Fruit fly (Drosophila melanogaster): Measurements from ENCODE around the gene Prp5.

The Prp5 gene

DNA sequence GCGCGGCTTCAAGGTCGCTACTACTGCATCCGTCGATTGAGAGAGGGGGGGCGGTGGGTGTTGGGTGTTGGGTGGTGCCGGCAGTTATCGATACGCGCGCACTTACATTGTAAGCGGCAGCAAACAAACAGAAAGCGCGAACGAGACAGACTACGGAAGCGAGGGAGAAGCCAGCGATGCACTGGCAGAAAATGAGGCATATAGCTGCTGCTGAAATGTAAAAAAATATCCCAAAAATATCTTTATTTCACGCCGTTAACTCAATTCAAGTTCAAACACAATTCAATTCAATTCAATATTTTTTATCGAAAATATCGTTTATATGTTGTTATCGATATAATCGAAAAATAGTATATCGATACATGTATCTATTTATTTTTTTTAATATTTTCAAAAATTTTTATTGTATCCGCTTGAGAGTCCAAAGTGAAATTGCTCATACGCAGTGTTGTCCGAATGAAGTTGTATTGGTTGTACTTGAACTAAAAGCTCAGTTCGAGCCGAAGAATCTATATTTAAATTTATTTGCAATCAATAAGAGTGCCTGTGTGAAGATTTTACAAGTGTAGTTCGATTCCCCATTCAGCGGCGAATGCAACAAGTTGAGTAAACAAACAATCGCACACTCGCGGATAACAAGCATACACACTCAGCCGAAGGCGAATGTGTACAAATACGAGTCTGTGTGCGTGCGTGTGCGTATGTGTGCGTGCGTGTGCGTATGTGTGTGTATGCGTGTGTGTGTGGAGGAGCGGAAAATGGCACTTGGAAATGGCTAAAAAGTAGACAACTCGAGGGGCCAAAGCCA, 32.7 kb upstream of the Prp5 start (continued):
- peak; percentile 74 for TF ChIP-seq OdsH (GFP tag; optimal IDR thresholded peaks at IDR 0.05)
- peak; percentile 57 for TF ChIP-seq CG10631 (GFP tag; optimal IDR thresholded peaks at IDR 0.05)
- peak; percentile 71 for TF ChIP-seq CG6276 (GFP tag; optimal IDR thresholded peaks at IDR 0.05)
- peak; percentile 62 for TF ChIP-seq CG8632 (GFP tag; optimal IDR thresholded peaks at IDR 0.05)
- TF ChIP-seq Eip93F (GFP tag; optimal IDR thresholded peaks at IDR 0.05), result no peak
- peak; percentile 58 for TF ChIP-seq CG6792 (GFP tag; optimal IDR thresholded peaks at IDR 0.05)
- no peak for TF ChIP-seq fkh (GFP tag; optimal IDR thresholded peaks at IDR 0.05)
- no peak; the same call in 2 of the 3 replicates for TF ChIP-seq CG6163 (GFP tag; IDR thresholded peaks at IDR 0.05)
- TF ChIP-seq CG3032 (tag; optimal IDR thresholded peaks at IDR 0.05), result peak; percentile 45
- peak in 1 of 2 experiments; percentile 57 for TF ChIP-seq ss (GFP tag; optimal IDR thresholded peaks at IDR 0.05)

dm6 chrX:15312882-15313154, 32.2 kb upstream of the Prp5 start:
- TF ChIP-seq cyc (GFP tag; optimal IDR thresholded peaks at IDR 0.05), result no peak
- no peak for TF ChIP-seq CG6163 (GFP tag; IDR thresholded peaks at IDR 0.05)
- TF ChIP-seq dac (GFP tag; optimal IDR thresholded peaks at IDR 0.05), result no peak
- TF ChIP-seq Eip75B (GFP tag; optimal IDR thresholded peaks at IDR 0.05), result no peak
- no peak for TF ChIP-seq Smox (GFP tag; optimal IDR thresholded peaks at IDR 0.05)
- TF ChIP-seq Gug (GFP tag; IDR thresholded peaks at IDR 0.05), result no peak
- no peak for TF ChIP-seq CG16779 (tag; optimal IDR thresholded peaks at IDR 0.05)
- TF ChIP-seq CG3919 (GFP tag; optimal IDR thresholded peaks at IDR 0.05), result no peak

DNA sequence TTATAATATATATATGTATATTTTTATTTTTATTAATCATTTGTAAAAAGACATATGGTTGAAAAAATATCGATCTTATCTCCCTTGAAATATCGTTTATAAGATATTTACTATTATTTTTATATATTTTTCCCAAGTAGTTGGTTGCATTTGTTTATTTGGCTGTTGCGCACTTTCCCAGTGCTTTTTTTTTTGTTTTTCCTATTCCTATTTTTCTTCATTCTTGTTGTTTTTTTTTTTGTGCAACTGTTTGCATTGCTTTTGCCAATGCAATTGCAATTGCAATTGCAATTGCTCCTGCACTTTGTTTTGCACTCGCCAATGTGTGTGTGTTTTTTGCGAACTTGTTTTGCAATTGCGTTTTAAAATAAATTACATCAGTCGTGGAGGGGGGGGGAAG, 31.6 kb upstream of the Prp5 start:
- TF ChIP-seq CG6276 (GFP tag; optimal IDR thresholded peaks at IDR 0.05) (peak; percentile 85), CG6163 (GFP tag; IDR thresholded peaks at IDR 0.05) (peak; percentile 48; the same call in 1 of the 3 replicates), CG8119 (GFP tag; IDR thresholded peaks at IDR 0.05) (peak; percentile 73), eg (GFP tag; IDR thresholded peaks at IDR 0.05) (peak; percentile 88), Gug (GFP tag; IDR thresholded peaks at IDR 0.05) (peak; percentile 25; the same call in 1 of the 2 replicates), CG15336 (GFP tag; IDR thresholded peaks at IDR 0.05) (peak; percentile 54), CG9139 (GFP tag; optimal IDR thresholded peaks at IDR 0.05) (no peak), CG31627 (GFP tag; optimal IDR thresholded peaks at IDR 0.05) (no peak)

DNA sequence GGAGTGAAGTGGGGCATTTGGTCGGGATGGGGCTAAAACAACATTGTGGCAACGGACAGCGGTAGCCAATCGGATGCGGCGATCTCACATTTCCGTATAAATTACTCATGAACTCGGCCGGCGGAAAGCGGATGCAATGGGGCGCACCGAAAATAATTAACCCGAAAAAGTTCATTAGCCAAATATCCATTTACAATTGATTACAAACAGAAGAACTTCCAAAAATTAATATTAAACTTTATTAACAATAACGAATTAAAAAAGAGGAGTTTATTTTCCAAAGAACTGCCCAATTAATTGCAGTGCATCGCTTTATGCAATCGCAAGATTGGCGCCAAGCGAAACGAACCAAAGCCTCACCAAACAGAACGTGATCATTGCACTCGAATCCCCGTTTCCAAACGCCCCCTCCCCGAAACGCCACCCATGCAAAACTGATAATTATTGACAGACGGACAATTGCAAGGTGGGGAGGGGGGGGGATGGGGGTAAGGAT, 31.1 kb upstream of the Prp5 start:
- peak; percentile 56 for TF ChIP-seq Gug (GFP tag; IDR thresholded peaks at IDR 0.05)
- TF ChIP-seq CG3032 (tag; optimal IDR thresholded peaks at IDR 0.05), result no peak
- TF ChIP-seq Lpt (GFP tag; optimal IDR thresholded peaks at IDR 0.05), result no peak
- no peak for TF ChIP-seq CG8319 (GFP tag; optimal IDR thresholded peaks at IDR 0.05)
- no peak for TF ChIP-seq CG6276 (GFP tag; optimal IDR thresholded peaks at IDR 0.05)
- TF ChIP-seq CG8119 (GFP tag; IDR thresholded peaks at IDR 0.05), result 0 out of 3 replicates have a peak, but pooled peaks have one; percentile 9
- TF ChIP-seq CG8632 (GFP tag; optimal IDR thresholded peaks at IDR 0.05), result no peak
- peak; percentile 29 for TF ChIP-seq Met (GFP tag; optimal IDR thresholded peaks at IDR 0.05)
- TF ChIP-seq net (GFP tag; optimal IDR thresholded peaks at IDR 0.05), result no peak
- TF ChIP-seq CG4318 (GFP tag; optimal IDR thresholded peaks at IDR 0.05), result no peak
- peak; percentile 3 for TF ChIP-seq dsx (GFP tag; optimal IDR thresholded peaks at IDR 0.05; ENCODE audit: poor library complexity, severe bottlenecking)
- TF ChIP-seq Ets21C (GFP tag; optimal IDR thresholded peaks at IDR 0.05), result no peak
- TF ChIP-seq CG10631 (GFP tag; optimal IDR thresholded peaks at IDR 0.05), result peak; percentile 34
- TF ChIP-seq CG11902 (GFP tag; optimal IDR thresholded peaks at IDR 0.05), result no peak
- peak; percentile 63 for TF ChIP-seq CG32006 (GFP tag; optimal IDR thresholded peaks at IDR 0.05)
- peak; percentile 10 for TF ChIP-seq Hr39 (GFP tag; optimal IDR thresholded peaks at IDR 0.05)
- TF ChIP-seq CG6163 (GFP tag; IDR thresholded peaks at IDR 0.05), result no peak
- no peak for TF ChIP-seq vri (GFP tag; optimal IDR thresholded peaks at IDR 0.05)
- TF ChIP-seq cyc (GFP tag; optimal IDR thresholded peaks at IDR 0.05), result peak; percentile 8
- TF ChIP-seq acj6 (GFP tag; optimal IDR thresholded peaks at IDR 0.05), result peak; percentile 25
- TF ChIP-seq Eip93F (GFP tag; optimal IDR thresholded peaks at IDR 0.05), result no peak
- TF ChIP-seq CG15336 (GFP tag; IDR thresholded peaks at IDR 0.05), result peak; percentile 62
- no peak for TF ChIP-seq CG1621 (tag; optimal IDR thresholded peaks at IDR 0.05)
- TF ChIP-seq Sox15 (GFP tag; optimal IDR thresholded peaks at IDR 0.05), result no peak
- peak; percentile 22 for TF ChIP-seq achi (GFP tag; optimal IDR thresholded peaks at IDR 0.05)
- TF ChIP-seq OdsH (GFP tag; optimal IDR thresholded peaks at IDR 0.05), result no peak
- peak; percentile 37 for TF ChIP-seq topi (GFP tag; optimal IDR thresholded peaks at IDR 0.05)
- no peak for TF ChIP-seq Blimp-1 (GFP tag; optimal IDR thresholded peaks at IDR 0.05)
- TF ChIP-seq Eip75B (GFP tag; optimal IDR thresholded peaks at IDR 0.05), result no peak
- TF ChIP-seq Sox14 (GFP tag; optimal IDR thresholded peaks at IDR 0.05), result peak; percentile 6
- no peak for TF ChIP-seq ss (GFP tag; optimal IDR thresholded peaks at IDR 0.05)
- TF ChIP-seq fd59A (GFP tag; optimal IDR thresholded peaks at IDR 0.05), result no peak
- TF ChIP-seq CG6854 (GFP tag; optimal IDR thresholded peaks at IDR 0.05), result no peak
- TF ChIP-seq CG3919 (GFP tag; optimal IDR thresholded peaks at IDR 0.05), result no peak
